Worm (Caenorhabditis elegans) whole organism, L3 larva: ENCODE results near the gene ZC449.1.

ENCODE experiments used
- ceh-16 ChIP-seq: sonication (generic microtip); optimal IDR thresholded peaks from 2 replicates; lab custom pipeline; 2017; ENCODE audit warnings: missing biosample characterization, missing genetic modification characterization
- egl-27 ChIP-seq: sonication (generic microtip); optimal IDR thresholded peaks from 4 replicates; lab custom pipeline; 2017; ENCODE audit warnings: missing biosample characterization, missing genetic modification reagents, missing genetic modification characterization
- elt-3 ChIP-seq, 3 experiments: fragments of 150-350 bp in 1 of 3; sonication (generic microtip) in 2 of 3; optimal IDR thresholded peaks; 2 replicates in 2 of 3; 4 replicates in 1 of 3; lab custom pipeline; 2014 to 2017; ENCODE audit warnings: missing biosample characterization in 3 of 3, missing genetic modification characterization in 3 of 3
- fkh-10 ChIP-seq: sonication (generic microtip); optimal IDR thresholded peaks from 2 replicates; lab custom pipeline; 2017; ENCODE audit warnings: missing biosample characterization, missing genetic modification reagents, missing genetic modification characterization
- lin-15B ChIP-seq: fragments of 150-350 bp; optimal IDR thresholded peaks from 2 replicates; lab custom pipeline; 2014; ENCODE audit warnings: missing biosample characterization, missing genetic modification characterization
- lin-39 ChIP-seq: fragments of 150-350 bp; optimal IDR thresholded peaks from 2 replicates; lab custom pipeline; 2018; ENCODE audit warnings: missing biosample characterization, missing genetic modification reagents, missing genetic modification characterization
- nfya-1 ChIP-seq: sonication (generic microtip); optimal IDR thresholded peaks from 2 replicates; lab custom pipeline; 2017; ENCODE audit warnings: missing genetic modification characterization, mild to moderate bottlenecking, missing compliant biosample characterization, antibody characterized with exemption, moderate library complexity; ENCODE audit not compliant: insufficient read depth
- nhr-76 ChIP-seq: fragments of 150-350 bp; sonication (generic microtip); optimal IDR thresholded peaks from 5 replicates; lab custom pipeline; 2014; ENCODE audit warnings: missing biosample characterization, missing genetic modification characterization
- snpc-4 ChIP-seq: fragments of 150-350 bp; optimal IDR thresholded peaks from 2 replicates; lab custom pipeline; 2014; ENCODE audit warnings: missing biosample characterization, missing genetic modification characterization
- unc-39 ChIP-seq: sonication (generic microtip); optimal IDR thresholded peaks from 4 replicates; lab custom pipeline; 2017; ENCODE audit warnings: missing biosample characterization, missing genetic modification characterization
- unc-62 ChIP-seq: fragments of 150-350 bp; sonication (generic microtip); optimal IDR thresholded peaks from 4 replicates; lab custom pipeline; 2014; ENCODE audit warnings: missing biosample characterization, missing genetic modification reagents, missing genetic modification characterization
- zag-1 ChIP-seq: fragments of 150-350 bp; optimal IDR thresholded peaks from 2 replicates; lab custom pipeline; 2014; ENCODE audit warnings: missing biosample characterization, missing genetic modification characterization
- ztf-11 ChIP-seq: fragments of 150-350 bp; optimal IDR thresholded peaks from 2 replicates; lab custom pipeline; 2014; ENCODE audit warnings: missing biosample characterization, missing genetic modification characterization

DNA sequence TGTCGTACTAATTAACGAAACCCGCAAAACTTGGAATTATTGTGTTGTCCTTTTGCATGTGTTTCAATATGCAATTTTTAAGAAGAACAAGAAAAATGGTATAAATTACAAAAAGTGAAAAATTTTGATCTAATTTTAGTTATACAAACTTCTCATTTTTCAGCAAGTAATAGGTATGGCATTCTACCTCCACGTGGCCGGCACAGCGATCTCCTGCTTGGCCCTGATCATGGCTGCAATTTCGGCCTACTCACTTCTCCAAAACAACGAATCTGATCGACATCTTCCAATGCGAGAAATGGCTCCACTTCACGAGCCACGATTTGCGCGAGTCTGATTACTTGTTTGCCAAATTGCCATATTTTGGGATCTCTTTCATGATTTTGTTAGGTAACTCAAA is 49.7 kb downstream of the ZC449.1 start:
- no peak for TF ChIP-seq unc-62
- no peak for TF ChIP-seq nhr-76 (tag; lab: Kevin White, UChicago)
- TF ChIP-seq lin-39 (tag; lab: Kevin White, UChicago): no peak
- no peak for TF ChIP-seq fkh-10 (GFP tag; lab: Kevin White, UChicago)
- no peak for TF ChIP-seq unc-39 (tag; lab: Kevin White, UChicago)
- TF ChIP-seq lin-15B (tag; lab: Kevin White, UChicago): no peak
- no peak for TF ChIP-seq ztf-11
- TF ChIP-seq zag-1: no peak
- no peak for TF ChIP-seq nfya-1 (tag; lab: Kevin White, UChicago)
- TF ChIP-seq egl-27: no peak
- TF ChIP-seq ceh-16 (tag; lab: Kevin White, UChicago): no peak
- TF ChIP-seq elt-3 (tag; optimal IDR thresholded peaks at IDR 0.05; lab: Kevin White, UChicago): no peak
- no peak for TF ChIP-seq snpc-4 (tag; lab: Kevin White, UChicago)
